Worm (Caenorhabditis elegans): ENCODE results near the gene col-40.
A peak's percentile ranks its signal among the peaks of the same experiment; 100 is the strongest.

The col-40 gene

ce11 chrII:1106914-1107597 is at the start of gene col-40:
col-40 (minus strand) TSS chrII:1106964.
- TF ChIP-seq lin-39 (tag; optimal IDR thresholded peaks at IDR 0.05) (no peak), lsy-2 (tag; optimal IDR thresholded peaks at IDR 0.05) (no peak), nhr-237 (tag; optimal IDR thresholded peaks at IDR 0.05) (no peak), unc-86 (tag; optimal IDR thresholded peaks at IDR 0.05) (no peak), lin-13 (GFP tag; optimal IDR thresholded peaks at IDR 0.05) (no peak), unc-98 (GFP tag; IDR thresholded peaks at IDR 0.05) (no peak), fkh-8 (tag; optimal IDR thresholded peaks at IDR 0.05) (no peak)

- TF ChIP-seq xbp-1 (tag; optimal IDR thresholded peaks at IDR 0.05) (no peak), efl-1 (optimal IDR thresholded peaks at IDR 0.05) (no peak), efl-1 (GFP tag; optimal IDR thresholded peaks at IDR 0.05 in 1 of 2) (no peak), vab-15 (tag; optimal IDR thresholded peaks at IDR 0.05) (no peak), mab-9 (GFP tag; IDR thresholded peaks at IDR 0.05) (no peak), pag-3 (tag; optimal IDR thresholded peaks at IDR 0.05; ENCODE audit: borderline replicate concordance, insufficient read depth) (no peak), swsn-7 (tag; optimal IDR thresholded peaks at IDR 0.05) (no peak), egl-27 (tag; optimal IDR thresholded peaks at IDR 0.05) (no peak), lin-39 (tag; optimal IDR thresholded peaks at IDR 0.05) (no peak), pqm-1 (tag; optimal IDR thresholded peaks at IDR 0.05) (no peak), nhr-237 (tag; optimal IDR thresholded peaks at IDR 0.05) (no peak), snu-23 (GFP tag; optimal IDR thresholded peaks at IDR 0.05) (no peak), nhr-77 (tag; optimal IDR thresholded peaks at IDR 0.05) (no peak), unc-62 (GFP tag; optimal IDR thresholded peaks at IDR 0.05) (no peak), nhr-20 (tag; optimal IDR thresholded peaks at IDR 0.05) (no peak), unc-98 (GFP tag; IDR thresholded peaks at IDR 0.05) (no peak), irx-1 (tag; optimal IDR thresholded peaks at IDR 0.05) (no peak), hpl-2 (GFP tag; optimal IDR thresholded peaks at IDR 0.05) (no peak), sox-4 (tag; optimal IDR thresholded peaks at IDR 0.05) (no peak), grh-1 (GFP tag; IDR thresholded peaks at IDR 0.05) (no peak), ceh-88 (GFP tag; IDR thresholded peaks at IDR 0.05) (no peak)
Observed at ce11 chrII:1153299-1153698, 46.5 kb upstream of the col-40 start.

- TF ChIP-seq C16A3.4 (tag; optimal IDR thresholded peaks at IDR 0.05) (no peak), nhr-85 (tag) (peak; percentile 6)
Observed at ce11 chrII:1152732-1153131, 46.0 kb upstream of the col-40 start.

- TF ChIP-seq pag-3 (tag; optimal IDR thresholded peaks at IDR 0.05; ENCODE audit: borderline replicate concordance, insufficient read depth), result no peak
- TF ChIP-seq efl-1 (optimal IDR thresholded peaks at IDR 0.05), result no peak
- TF ChIP-seq efl-1 (GFP tag; optimal IDR thresholded peaks at IDR 0.05 in 1 of 2), result peak in 1 of 2 experiments; percentile 42
Observed at ce11 chrII:1151810-1152209, 45.0 kb upstream of the col-40 start.

ce11 chrII:1149390-1149789 is 42.6 kb upstream of the col-40 start:
- TF ChIP-seq pax-3 (tag; optimal IDR thresholded peaks at IDR 0.05), result no peak
- TF ChIP-seq mef-2 (tag; optimal IDR thresholded peaks at IDR 0.05), result no peak
- TF ChIP-seq dsc-1 (tag; optimal IDR thresholded peaks at IDR 0.05), result no peak
- TF ChIP-seq lin-13 (GFP tag; optimal IDR thresholded peaks at IDR 0.05), result no peak
- TF ChIP-seq sup-37 (GFP tag; optimal IDR thresholded peaks at IDR 0.05), result no peak

- TF ChIP-seq unc-30 (tag; optimal IDR thresholded peaks at IDR 0.05) (no peak), lin-35 (GFP tag; optimal IDR thresholded peaks at IDR 0.05) (peak in 1 of 2 experiments; percentile 42), nhr-71 (tag; optimal IDR thresholded peaks at IDR 0.05) (peak; percentile 43), nhr-76 (tag; optimal IDR thresholded peaks at IDR 0.05) (no peak), jun-1 (tag; optimal IDR thresholded peaks at IDR 0.05) (no peak), snpc-4 (tag; optimal IDR thresholded peaks at IDR 0.05) (no peak), C16A3.4 (tag; optimal IDR thresholded peaks at IDR 0.05) (no peak), Y116A8C.19 (tag; optimal IDR thresholded peaks at IDR 0.05; ENCODE audit: borderline replicate concordance) (no peak), lir-3 (tag; optimal IDR thresholded peaks at IDR 0.05; ENCODE audit: poor library complexity) (no peak), hlh-17 (GFP tag; optimal IDR thresholded peaks at IDR 0.05; ENCODE audit: borderline replicate concordance) (no peak), unc-98 (GFP tag; IDR thresholded peaks at IDR 0.05) (no peak), zag-1 (tag; optimal IDR thresholded peaks at IDR 0.05) (no peak), elt-2 (tag; optimal IDR thresholded peaks at IDR 0.05) (peak; percentile 69), ets-5 (GFP tag; IDR thresholded peaks at IDR 0.05) (no peak), sox-4 (tag; optimal IDR thresholded peaks at IDR 0.05) (no peak)
Observed at ce11 chrII:1143173-1143738, 36.5 kb upstream of the col-40 start.
